Fruit fly (Drosophila melanogaster) whole organism: Measurements from ENCODE around the gene CG31373.

Source experiments
- CG8478 ChIP-seq: fragments of >200 bp; optimal IDR thresholded peaks from 2 replicates; lab custom pipeline; 2018; ENCODE audit warnings: inconsistent platforms
- Dll ChIP-seq: fragments of >200 bp; optimal IDR thresholded peaks from 2 replicates; lab custom pipeline; 2017
- EcR ChIP-seq, 2 experiments: fragments of >200 bp; optimal IDR thresholded peaks; 2 replicates each; lab custom pipeline; 2017; ENCODE audit warnings: missing biosample characterization in 2 of 2, missing genetic modification characterization in 2 of 2, missing genetic modification reagents in 2 of 2
- pan ChIP-seq: fragments of >200 bp; optimal IDR thresholded peaks from 2 replicates; lab custom pipeline; 2017
- psq ChIP-seq: fragments of >200 bp; optimal IDR thresholded peaks from 2 replicates; lab custom pipeline; 2017
- usp ChIP-seq: fragments of >200 bp; optimal IDR thresholded peaks from 2 replicates; lab custom pipeline; 2017; ENCODE audit warnings: missing biosample characterization, missing genetic modification characterization, mixed read lengths

CG31373 gene

DNA sequence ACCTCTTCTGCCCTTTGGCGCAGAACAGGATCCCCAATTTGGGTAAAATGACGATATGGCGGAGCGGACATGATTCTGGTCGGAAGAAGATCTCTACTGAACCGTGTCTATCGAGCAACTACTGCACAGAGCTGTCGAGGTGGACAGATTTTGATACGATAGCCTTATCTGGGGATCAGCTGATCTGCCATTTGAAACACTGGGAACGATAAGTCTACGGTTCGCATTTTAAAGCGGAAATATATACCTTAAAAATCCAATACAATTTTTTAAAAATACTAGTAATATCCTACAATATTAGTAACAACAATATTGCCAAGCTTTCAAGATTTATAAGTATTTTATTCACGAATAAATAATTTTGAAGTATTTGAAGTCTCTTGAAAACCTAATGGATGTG, at the start of gene CG31373:
Gene CG31373 (minus strand): TSS at position 101 of the 400 bp plus-strand sequence.
- TF ChIP-seq usp (no peak), Dll (lab: Kevin White, UChicago) (no peak), pan (lab: Kevin White, UChicago) (no peak), psq (lab: Kevin White, UChicago) (no peak), CG8478 (lab: Kevin White, UChicago) (no peak), EcR (GFP tag; optimal IDR thresholded peaks at IDR 0.05; lab: Kevin White, UChicago) (no peak)

dm6 chr3R:10755534-10755933, 46.4 kb upstream of the CG31373 start, which contains the start of gene CG14691:
Gene CG14691, minus strand, starts transcription at chr3R:10755634.
- TF ChIP-seq Dll (lab: Kevin White, UChicago): no peak
- no peak for TF ChIP-seq EcR (GFP tag; optimal IDR thresholded peaks at IDR 0.05; lab: Kevin White, UChicago)
- TF ChIP-seq psq (lab: Kevin White, UChicago): no peak
- no peak for TF ChIP-seq usp
- TF ChIP-seq CG8478 (lab: Kevin White, UChicago): no peak
- no peak for TF ChIP-seq pan (lab: Kevin White, UChicago)

DNA sequence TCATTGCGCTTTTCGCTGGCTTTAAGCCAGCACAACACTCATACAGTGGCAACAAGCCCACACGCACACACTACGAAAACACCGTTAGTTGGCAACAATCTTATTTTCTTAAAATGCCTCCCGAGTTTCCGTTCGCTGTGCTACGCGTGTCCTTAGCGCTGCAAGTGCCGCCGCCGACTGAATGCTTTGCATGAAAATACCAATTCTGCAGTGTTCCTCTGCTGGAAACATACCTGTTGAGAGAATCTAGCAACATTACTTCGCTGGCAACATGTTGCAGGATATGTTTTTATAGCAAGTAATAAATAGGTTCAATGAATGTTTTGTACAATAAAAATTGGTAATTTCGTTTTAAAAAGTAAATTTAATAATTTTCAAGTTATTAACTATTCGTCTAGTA, 41.9 kb upstream of the CG31373 start, which contains the start of gene TkR86C:
Gene TkR86C (minus strand): TSS at position 168 of the 400 bp plus-strand sequence.
- TF ChIP-seq Dll (lab: Kevin White, UChicago) (no peak), usp (no peak), EcR (GFP tag; optimal IDR thresholded peaks at IDR 0.05; lab: Kevin White, UChicago) (no peak), pan (lab: Kevin White, UChicago) (no peak), CG8478 (lab: Kevin White, UChicago) (no peak), psq (lab: Kevin White, UChicago) (no peak)

DNA sequence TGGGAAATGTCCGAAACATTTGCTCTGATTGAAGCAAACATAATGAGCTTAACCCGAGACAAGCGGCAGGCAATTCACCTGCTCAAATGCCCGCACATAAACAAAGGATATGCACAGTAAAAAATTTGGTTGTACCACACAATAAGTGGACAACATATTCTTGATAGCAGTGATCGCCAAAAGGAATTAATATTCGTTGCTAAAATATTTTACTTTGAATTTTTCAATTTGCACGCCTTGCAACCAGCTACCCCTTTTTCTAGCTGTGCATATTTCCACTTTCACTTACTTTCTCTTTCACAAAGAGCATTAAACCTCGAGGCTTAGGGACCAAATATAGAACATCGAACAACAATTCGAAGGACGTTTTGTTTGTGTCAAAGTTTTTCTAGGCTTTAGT, 38.5 kb upstream of the CG31373 start:
- no peak for TF ChIP-seq CG8478 (lab: Kevin White, UChicago)

dm6 chr3R:10735857-10736256, 26.7 kb upstream of the CG31373 start, which contains the start of gene tomboy20:
Gene tomboy20, minus strand, starts transcription at chr3R:10735957.
- TF ChIP-seq pan (lab: Kevin White, UChicago) (no peak), usp (no peak), CG8478 (lab: Kevin White, UChicago) (no peak), EcR (GFP tag; optimal IDR thresholded peaks at IDR 0.05; lab: Kevin White, UChicago) (no peak), psq (lab: Kevin White, UChicago) (no peak), Dll (lab: Kevin White, UChicago) (no peak)

DNA sequence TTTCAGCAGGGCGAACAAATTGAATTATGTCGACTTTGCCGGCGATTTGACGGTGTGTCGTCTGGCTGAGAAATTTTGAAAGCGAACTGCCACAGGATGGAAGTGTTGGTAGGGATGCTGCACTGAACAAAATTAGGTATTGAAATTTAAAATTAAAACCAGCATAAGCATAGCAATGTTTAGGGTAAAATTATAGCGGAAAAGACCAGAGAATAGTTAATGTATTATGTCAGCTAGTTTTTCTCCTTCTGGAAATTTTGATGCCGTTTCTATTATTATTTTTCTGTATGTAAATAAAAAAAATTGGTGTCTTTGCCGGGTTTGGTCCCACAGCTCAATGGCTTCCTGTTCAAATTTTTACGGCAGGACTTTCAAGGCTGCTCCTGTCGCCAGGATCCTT, 17.6 kb upstream of the CG31373 start:
- no peak for TF ChIP-seq EcR (GFP tag; optimal IDR thresholded peaks at IDR 0.05; lab: Kevin White, UChicago)
- TF ChIP-seq psq (lab: Kevin White, UChicago): no peak
- no peak for TF ChIP-seq pan (lab: Kevin White, UChicago)
- no peak for TF ChIP-seq usp

- no peak for TF ChIP-seq Dll (lab: Kevin White, UChicago)
- TF ChIP-seq psq (lab: Kevin White, UChicago): no peak
- TF ChIP-seq pan (lab: Kevin White, UChicago): no peak
- TF ChIP-seq EcR (GFP tag; optimal IDR thresholded peaks at IDR 0.05; lab: Kevin White, UChicago): no peak
These were observed 5.3 kb upstream of the CG31373 start, which contains the start of gene CG4073 for dm6 chr3R:10714498-10714897. Gene CG4073, plus strand, starts transcription at chr3R:10714798.

- TF ChIP-seq pan (lab: Kevin White, UChicago): no peak
These were observed 2.0 kb upstream of the CG31373 start, which contains the start of gene CG14689 for dm6 chr3R:10711148-10711547. Gene CG14689, minus strand, starts transcription at chr3R:10711248.

DNA sequence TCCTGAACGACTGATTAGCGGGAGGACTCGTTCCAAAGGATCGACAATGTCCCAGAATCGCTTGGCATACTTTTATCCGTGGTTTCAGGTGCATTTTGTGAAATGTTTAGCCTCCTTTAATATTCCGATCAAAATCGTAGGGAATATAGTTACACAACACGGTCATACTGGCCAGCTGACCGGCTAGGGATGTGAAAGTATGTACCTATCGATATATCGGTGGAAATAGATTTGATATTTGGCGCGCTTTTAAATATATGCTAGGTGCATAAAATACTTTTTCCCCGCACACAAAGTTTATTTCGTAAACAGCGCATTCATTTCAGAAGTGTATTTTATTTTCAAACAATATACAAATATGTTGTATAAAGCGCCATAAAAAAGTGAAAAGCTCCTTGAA, 995 bp downstream of the CG31373 start, which contains the start of gene CG31278:
Gene CG31278 (minus strand): TSS at position 172 of the 400 bp plus-strand sequence.
- TF ChIP-seq Dll (lab: Kevin White, UChicago) (no peak), psq (lab: Kevin White, UChicago) (no peak), usp (no peak), CG8478 (lab: Kevin White, UChicago) (no peak), EcR (GFP tag; optimal IDR thresholded peaks at IDR 0.05; lab: Kevin White, UChicago) (no peak), pan (lab: Kevin White, UChicago) (no peak)

- TF ChIP-seq pan (lab: Kevin White, UChicago) (no peak), usp (no peak), EcR (GFP tag; optimal IDR thresholded peaks at IDR 0.05; lab: Kevin White, UChicago) (no peak), psq (lab: Kevin White, UChicago) (no peak), Dll (lab: Kevin White, UChicago) (no peak), CG8478 (lab: Kevin White, UChicago) (no peak)
These were observed 2.4 kb downstream of the CG31373 start, which contains the start of the genes CG31467 and CG14684 for dm6 chr3R:10706763-10707162. Gene CG31467, minus strand, starts transcription at chr3R:10706863. Gene CG14684, plus strand, starts transcription at chr3R:10706974.

dm6 chr3R:10704975-10705374, 4.2 kb downstream of the CG31373 start, which contains the start of gene CG31391:
Gene CG31391, minus strand, starts transcription at chr3R:10705075.
- TF ChIP-seq CG8478 (lab: Kevin White, UChicago) (no peak), usp (no peak), pan (lab: Kevin White, UChicago) (no peak), psq (lab: Kevin White, UChicago) (no peak), Dll (lab: Kevin White, UChicago) (no peak), EcR (GFP tag; optimal IDR thresholded peaks at IDR 0.05; lab: Kevin White, UChicago) (no peak)

DNA sequence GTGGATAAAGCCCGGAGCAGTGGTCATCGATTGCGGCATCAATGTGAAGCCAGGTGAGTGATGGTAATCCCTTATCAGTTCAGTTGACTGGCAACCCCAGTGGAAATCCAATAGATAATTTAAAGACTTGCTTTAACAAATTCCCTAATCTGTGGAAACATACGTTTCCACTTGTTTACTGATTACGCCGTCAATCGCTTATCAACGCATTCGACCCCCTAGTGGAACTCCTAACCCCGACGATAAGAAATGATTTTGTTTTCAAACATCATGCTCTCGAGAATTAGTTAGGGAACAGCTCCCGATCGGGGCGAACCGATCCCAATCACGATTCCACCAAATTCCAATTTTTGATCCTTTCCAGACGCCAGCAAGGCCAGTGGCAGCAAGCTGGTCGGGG, 8.5 kb downstream of the CG31373 start:
- no peak for TF ChIP-seq usp
- TF ChIP-seq pan (lab: Kevin White, UChicago): no peak
- no peak for TF ChIP-seq Dll (lab: Kevin White, UChicago)
- no peak for TF ChIP-seq CG8478 (lab: Kevin White, UChicago)
- TF ChIP-seq psq (lab: Kevin White, UChicago): no peak
- TF ChIP-seq EcR (GFP tag; optimal IDR thresholded peaks at IDR 0.05; lab: Kevin White, UChicago): no peak
